Fruit fly (Drosophila melanogaster): ENCODE measurements around the gene CG3679.

- TF ChIP-seq fd59A (GFP tag; optimal IDR thresholded peaks at IDR 0.05) (no peak), Sox14 (GFP tag; optimal IDR thresholded peaks at IDR 0.05) (no peak), CG11902 (GFP tag; optimal IDR thresholded peaks at IDR 0.05) (no peak), Ets21C (GFP tag; optimal IDR thresholded peaks at IDR 0.05) (no peak), Lpt (GFP tag; optimal IDR thresholded peaks at IDR 0.05) (no peak), CG6854 (GFP tag; optimal IDR thresholded peaks at IDR 0.05) (no peak), Gug (GFP tag; IDR thresholded peaks at IDR 0.05) (no peak), CG10631 (GFP tag; optimal IDR thresholded peaks at IDR 0.05) (no peak), CG6276 (GFP tag; optimal IDR thresholded peaks at IDR 0.05) (no peak), CG10669 (GFP tag; optimal IDR thresholded peaks at IDR 0.05) (no peak), CG31627 (GFP tag; optimal IDR thresholded peaks at IDR 0.05) (peak; percentile 16), CG15336 (GFP tag; IDR thresholded peaks at IDR 0.05) (no peak), Sox102F (GFP tag; optimal IDR thresholded peaks at IDR 0.05) (no peak)
Observed at dm6 chrX:16277878-16278506, 25.7 kb upstream of the CG3679 start, which contains the start of gene eas.

Measured in whole organism, prepupa.